Fruit fly (Drosophila melanogaster) whole organism, embryonic: ENCODE results near the gene dgt6.

Source experiments
- BEAF-32 ChIP-seq: fragments of 200-800 bp; sonication (Bioruptor generic); optimal IDR thresholded peaks from 3 replicates; lab custom pipeline; 2017; ENCODE audit warnings: missing biosample characterization, missing genetic modification characterization, mild to moderate bottlenecking, moderate library complexity, missing genetic modification reagents
- Blimp-1 ChIP-seq: fragments of 200-800 bp; sonication (Bioruptor generic); optimal IDR thresholded peaks from 3 replicates; lab custom pipeline; 2018; ENCODE audit warnings: missing biosample characterization, missing genetic modification characterization, mild to moderate bottlenecking, moderate library complexity, missing genetic modification reagents
- Bteb2 ChIP-seq: fragments of 200-800 bp; sonication (Bioruptor generic); optimal IDR thresholded peaks from 2 replicates; lab custom pipeline; 2016; ENCODE audit warnings: missing biosample characterization, missing genetic modification characterization
- CG10321 ChIP-seq: fragments of 200-800 bp; sonication (Bioruptor generic); IDR thresholded peaks from 2 replicates; pipeline ENCODE4 v1.3.6; 2022; ENCODE audit warnings: missing biosample characterization, missing genetic modification characterization
- CG12659 ChIP-seq: fragments of 200-800 bp; sonication (Bioruptor generic); optimal IDR thresholded peaks from 3 replicates; lab custom pipeline; 2017; ENCODE audit warnings: mild to moderate bottlenecking, missing biosample characterization, missing genetic modification reagents, missing genetic modification characterization
- CG12769 ChIP-seq: fragments of 200-800 bp; sonication (Bioruptor generic); optimal IDR thresholded peaks from 2 replicates; lab custom pipeline; 2019; ENCODE audit warnings: missing biosample characterization, mild to moderate bottlenecking, missing genetic modification characterization, moderate library complexity
- CG13123 ChIP-seq: fragments of 200-800 bp; sonication (Bioruptor generic); optimal IDR thresholded peaks from 2 replicates; lab custom pipeline; 2016; ENCODE audit warnings: missing biosample characterization, missing genetic modification characterization
- CG13296 ChIP-seq: fragments of 200-800 bp; sonication (Bioruptor generic); optimal IDR thresholded peaks from 3 replicates; lab custom pipeline; 2018; ENCODE audit warnings: missing biosample characterization, mild to moderate bottlenecking, missing genetic modification characterization
- CG15269 ChIP-seq: fragments of 200-800 bp; sonication (Bioruptor generic); optimal IDR thresholded peaks from 2 replicates; lab custom pipeline; 2018; ENCODE audit warnings: missing biosample characterization, mild to moderate bottlenecking, missing genetic modification characterization, moderate library complexity
- CG17328 ChIP-seq: fragments of 200-800 bp; sonication (Bioruptor generic); IDR thresholded peaks from 2 replicates; pipeline ENCODE4 v1.3.6; 2022; ENCODE audit warnings: missing biosample characterization, missing genetic modification characterization
- CG17359 ChIP-seq: fragments of 200-800 bp; sonication (Bioruptor generic); optimal IDR thresholded peaks from 3 replicates; lab custom pipeline; 2018; ENCODE audit warnings: missing biosample characterization, mild to moderate bottlenecking, missing genetic modification characterization, moderate library complexity
- CG2120 ChIP-seq: fragments of 200-800 bp; sonication (Bioruptor generic); optimal IDR thresholded peaks from 3 replicates; lab custom pipeline; 2016; ENCODE audit warnings: missing biosample characterization, missing genetic modification characterization
- CG34224 ChIP-seq: fragments of 200-800 bp; sonication (Bioruptor generic); IDR thresholded peaks from 3 replicates; pipeline ENCODE4 v1.3.6; 2022; ENCODE audit warnings: missing biosample characterization, missing genetic modification characterization; ENCODE audit not compliant: partially characterized antibody
- CG34376 ChIP-seq: fragments of 200-800 bp; sonication (Bioruptor generic); optimal IDR thresholded peaks from 2 replicates; lab custom pipeline; 2018; ENCODE audit warnings: missing biosample characterization, mild to moderate bottlenecking, missing genetic modification characterization
- CG4360 ChIP-seq: fragments of 200-800 bp; sonication (Bioruptor generic); IDR thresholded peaks from 2 replicates; pipeline ENCODE4 v1.3.6; 2022; ENCODE audit warnings: missing biosample characterization, missing genetic modification characterization
- CG5953 ChIP-seq: fragments of 200-800 bp; sonication (Bioruptor generic); IDR thresholded peaks from 2 replicates; pipeline ENCODE4 v1.3.6; 2022; ENCODE audit warnings: missing biosample characterization, missing genetic modification characterization
- CG6254 ChIP-seq: fragments of 200-800 bp; sonication (Bioruptor generic); optimal IDR thresholded peaks from 3 replicates; lab custom pipeline; 2017; ENCODE audit warnings: mild to moderate bottlenecking, missing biosample characterization, missing genetic modification reagents, missing genetic modification characterization
- CG8765 ChIP-seq: fragments of 200-800 bp; sonication (Bioruptor generic); IDR thresholded peaks from 2 replicates; pipeline ENCODE4 v1.3.6; 2022; ENCODE audit warnings: missing biosample characterization, missing genetic modification characterization
- D19B ChIP-seq: fragments of 200-800 bp; sonication (Bioruptor generic); optimal IDR thresholded peaks from 2 replicates; lab custom pipeline; 2017; ENCODE audit warnings: missing biosample characterization, mild to moderate bottlenecking, missing genetic modification characterization
- Dek ChIP-seq: fragments of 200-800 bp; sonication (Bioruptor generic); optimal IDR thresholded peaks from 3 replicates; lab custom pipeline; 2019; ENCODE audit warnings: missing biosample characterization, mild to moderate bottlenecking, missing genetic modification characterization, moderate library complexity
- Dref ChIP-seq: fragments of 200-800 bp; sonication (Bioruptor generic); IDR thresholded peaks from 2 replicates; pipeline ENCODE4 v1.3.6; 2022; ENCODE audit warnings: missing biosample characterization, missing genetic modification characterization
- Elba2 ChIP-seq: fragments of 200-800 bp; sonication (Bioruptor generic); optimal IDR thresholded peaks from 3 replicates; lab custom pipeline; 2016; ENCODE audit warnings: missing biosample characterization, missing genetic modification characterization
- Ets65A ChIP-seq: fragments of 200-800 bp; sonication (Bioruptor generic); peaks from one replicate; lab custom pipeline; 2016; ENCODE audit warnings: missing biosample characterization, missing genetic modification characterization
- HHEX ChIP-seq: fragments of 200-800 bp; sonication (Bioruptor generic); optimal IDR thresholded peaks from 3 replicates; lab custom pipeline; 2017; ENCODE audit warnings: missing biosample characterization, mild to moderate bottlenecking, missing genetic modification characterization, missing genetic modification reagents
- Max ChIP-seq: fragments of 200-800 bp; sonication (Bioruptor generic); optimal IDR thresholded peaks from 2 replicates; lab custom pipeline; 2016; ENCODE audit warnings: missing biosample characterization, mild to moderate bottlenecking, missing genetic modification characterization
- Myb ChIP-seq: fragments of 200-800 bp; sonication (Bioruptor generic); optimal IDR thresholded peaks from 2 replicates; lab custom pipeline; 2016; ENCODE audit warnings: missing biosample characterization, missing genetic modification characterization
- Oli ChIP-seq: fragments of 200-800 bp; sonication (Bioruptor generic); optimal IDR thresholded peaks from 2 replicates; lab custom pipeline; 2018; ENCODE audit warnings: missing biosample characterization, mild to moderate bottlenecking, missing genetic modification characterization, moderate library complexity
- ash1 ChIP-seq: fragments of 200-800 bp; sonication (Bioruptor generic); optimal IDR thresholded peaks from 2 replicates; lab custom pipeline; 2018; ENCODE audit warnings: missing biosample characterization, mild to moderate bottlenecking, missing genetic modification characterization
- btn ChIP-seq: fragments of 200-800 bp; sonication (Bioruptor generic); optimal IDR thresholded peaks from 2 replicates; lab custom pipeline; 2016; ENCODE audit warnings: missing biosample characterization, missing genetic modification characterization
- cg ChIP-seq: fragments of 200-800 bp; sonication (Bioruptor generic); optimal IDR thresholded peaks from 3 replicates; lab custom pipeline; 2019; ENCODE audit warnings: missing biosample characterization, mild to moderate bottlenecking, missing genetic modification characterization, moderate library complexity
- chif ChIP-seq, 2 experiments: fragments of 200-800 bp; sonication (Bioruptor generic); optimal IDR thresholded peaks; 3 replicates each; lab custom pipeline; 2016; ENCODE audit warnings: missing biosample characterization in 2 of 2, missing genetic modification characterization in 2 of 2
- crc ChIP-seq: fragments of 200-800 bp; sonication (Bioruptor generic); optimal IDR thresholded peaks from 2 replicates; lab custom pipeline; 2016; ENCODE audit warnings: missing biosample characterization, missing genetic modification characterization
- disco-r ChIP-seq: fragments of 200-800 bp; sonication (Bioruptor generic); optimal IDR thresholded peaks from 2 replicates; lab custom pipeline; 2016; ENCODE audit warnings: missing biosample characterization, missing genetic modification characterization
- dmrt99B ChIP-seq: fragments of 200-800 bp; sonication (Bioruptor generic); optimal IDR thresholded peaks from 2 replicates; lab custom pipeline; 2018; ENCODE audit warnings: missing biosample characterization, mild to moderate bottlenecking, missing genetic modification characterization, moderate library complexity
- hkb ChIP-seq, 2 experiments: fragments of 200-800 bp in 1 of 2; fragments of >200 bp in 1 of 2; sonication (Bioruptor generic) in 1 of 2; IDR thresholded peaks in 1 of 2; optimal IDR thresholded peaks in 1 of 2; 2 replicates each; pipeline versions ENCODE4 v1.3.6 to Lab custom; 2017 to 2022; ENCODE audit warnings: missing biosample characterization in 1 of 2, missing genetic modification characterization in 1 of 2
- klu ChIP-seq: fragments of 200-800 bp; sonication (Bioruptor generic); IDR thresholded peaks from 2 replicates; pipeline ENCODE4 v1.3.6; 2022; ENCODE audit warnings: missing biosample characterization, missing genetic modification characterization
- knrl ChIP-seq: fragments of 200-800 bp; sonication (Bioruptor generic); IDR thresholded peaks from 3 replicates; pipeline ENCODE4 v1.3.6; 2022; ENCODE audit warnings: missing biosample characterization, missing genetic modification characterization; ENCODE audit not compliant: partially characterized antibody
- mam ChIP-seq: fragments of 200-800 bp; sonication (Bioruptor generic); optimal IDR thresholded peaks from 3 replicates; lab custom pipeline; 2016; ENCODE audit warnings: missing biosample characterization, missing genetic modification characterization
- onecut ChIP-seq: fragments of 200-800 bp; sonication (Bioruptor generic); IDR thresholded peaks from 2 replicates; pipeline ENCODE4 v1.3.6; 2022; ENCODE audit warnings: missing biosample characterization, missing genetic modification characterization
- pfk ChIP-seq: fragments of 200-800 bp; sonication (Bioruptor generic); optimal IDR thresholded peaks from 2 replicates; lab custom pipeline; 2018; ENCODE audit warnings: missing biosample characterization, mild to moderate bottlenecking, missing genetic modification characterization, moderate library complexity
- sob ChIP-seq: fragments of 200-800 bp; sonication (Bioruptor generic); IDR thresholded peaks from 2 replicates; pipeline ENCODE4 v1.3.6; 2022; ENCODE audit warnings: missing biosample characterization, missing genetic modification characterization
- sug ChIP-seq: fragments of 200-800 bp; optimal IDR thresholded peaks from 2 replicates; lab custom pipeline; 2019; ENCODE audit warnings: missing biosample characterization, mild to moderate bottlenecking, missing genetic modification characterization, moderate library complexity
- tup ChIP-seq: fragments of 200-800 bp; sonication (Bioruptor generic); optimal IDR thresholded peaks from 2 replicates; lab custom pipeline; 2016; ENCODE audit warnings: missing biosample characterization, mild to moderate bottlenecking, missing genetic modification characterization, moderate library complexity
- tx ChIP-seq: fragments of 200-800 bp; sonication (Bioruptor generic); optimal IDR thresholded peaks from 2 replicates; lab custom pipeline; 2016; ENCODE audit warnings: missing biosample characterization, missing genetic modification characterization

Gene dgt6

DNA sequence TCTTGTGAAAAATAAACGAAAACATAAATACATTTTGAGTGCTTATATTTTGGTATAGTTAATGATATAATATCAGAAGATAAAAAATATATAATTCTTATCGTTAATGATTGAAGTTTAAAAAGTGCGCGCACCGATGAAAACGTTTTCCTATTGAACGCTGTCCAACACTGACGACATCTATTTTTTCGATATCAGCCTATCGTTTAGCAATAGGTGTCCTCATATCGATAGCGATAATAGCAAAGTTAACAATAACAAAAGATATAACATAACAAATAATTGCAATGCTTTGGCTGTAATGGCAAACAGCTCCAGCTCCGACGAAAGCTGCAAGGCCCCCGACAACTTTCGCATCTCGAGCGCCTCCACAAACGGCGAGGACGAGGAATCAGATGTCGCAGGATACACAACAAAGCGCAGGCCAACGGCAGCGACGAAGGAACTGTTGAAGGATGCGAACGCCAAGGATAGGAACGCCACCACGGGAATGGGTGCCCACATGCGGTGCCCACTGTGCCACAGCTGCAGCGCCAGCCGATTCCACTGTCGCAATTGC lies 14.5 kb downstream of the dgt6 start, which contains the start of gene Atg14 (continued):
- TF ChIP-seq Myb (peak; percentile 1), pfk (GFP tag; lab: Kevin White, UChicago) (no peak), tup (GFP tag; lab: Kevin White, UChicago) (no peak), ash1 (GFP tag; lab: Kevin White, UChicago) (no peak), CG12769 (tag; lab: Kevin White, UChicago) (no peak), CG13123 (GFP tag; lab: Kevin White, UChicago) (no peak), CG6254 (GFP tag; lab: Kevin White, UChicago) (no peak), CG8765 (GFP tag; lab: Robert Waterston, UW) (no peak), tx (GFP tag; lab: Kevin White, UChicago) (no peak), Oli (tag; lab: Kevin White, UChicago) (no peak), D19B (GFP tag; lab: Kevin White, UChicago) (no peak), dmrt99B (tag; lab: Kevin White, UChicago) (no peak), klu (GFP tag; lab: Robert Waterston, UW) (no peak), CG4360 (GFP tag; lab: Robert Waterston, UW) (no peak), disco-r (GFP tag; lab: Kevin White, UChicago) (no peak), onecut (GFP tag; lab: Robert Waterston, UW) (no peak), CG15269 (tag; lab: Kevin White, UChicago) (no peak), CG17328 (GFP tag; lab: Robert Waterston, UW) (no peak), sob (peak; percentile 65), CG13296 (no peak), chif (GFP tag; optimal IDR thresholded peaks at IDR 0.05; lab: Kevin White, UChicago) (no peak), sug (tag; lab: Kevin White, UChicago) (peak; percentile 28), Bteb2 (GFP tag; lab: Kevin White, UChicago) (no peak), Elba2 (GFP tag; lab: Kevin White, UChicago) (no peak), BEAF-32 (GFP tag; lab: Kevin White, UChicago) (peak; percentile 85), Dref (GFP tag; lab: Robert Waterston, UW) (peak; percentile 93), Max (no peak), CG2120 (GFP tag; lab: Kevin White, UChicago) (peak; percentile 59), cg (GFP tag; lab: Kevin White, UChicago) (no peak), knrl (GFP tag; lab: Robert Waterston, UW) (peak; percentile 81), CG17359 (no peak), CG10321 (no peak), btn (GFP tag; lab: Kevin White, UChicago) (no peak), hkb (optimal IDR thresholded peaks at IDR 0.05; lab: Kevin White, UChicago) (no peak), hkb (GFP tag; IDR thresholded peaks at IDR 0.05; lab: Robert Waterston, UW) (0 out of 2 replicates have a peak, but pooled peaks have one; percentile 20), CG5953 (no peak), Ets65A (peak; percentile 35), CG12659 (GFP tag; lab: Kevin White, UChicago) (peak; percentile 58), crc (GFP tag; lab: Kevin White, UChicago) (no peak), Blimp-1 (GFP tag; lab: Kevin White, UChicago) (no peak), CG34224 (GFP tag; lab: Robert Waterston, UW) (peak; percentile 99), Dek (peak; percentile 8), HHEX (no peak), CG34376 (GFP tag; lab: Kevin White, UChicago) (peak; percentile 54), mam (GFP tag; lab: Kevin White, UChicago) (no peak)
- TF ChIP-seq, all 482 proteins: peak for 111
